Worm (Caenorhabditis elegans): ENCODE data around the gene hmgr-1.
"Not testable (repeated sequence)": the region's sequence is repeated elsewhere in the genome, so short reads cannot be mapped to it uniquely, and the experiment has no call there.

DNA sequence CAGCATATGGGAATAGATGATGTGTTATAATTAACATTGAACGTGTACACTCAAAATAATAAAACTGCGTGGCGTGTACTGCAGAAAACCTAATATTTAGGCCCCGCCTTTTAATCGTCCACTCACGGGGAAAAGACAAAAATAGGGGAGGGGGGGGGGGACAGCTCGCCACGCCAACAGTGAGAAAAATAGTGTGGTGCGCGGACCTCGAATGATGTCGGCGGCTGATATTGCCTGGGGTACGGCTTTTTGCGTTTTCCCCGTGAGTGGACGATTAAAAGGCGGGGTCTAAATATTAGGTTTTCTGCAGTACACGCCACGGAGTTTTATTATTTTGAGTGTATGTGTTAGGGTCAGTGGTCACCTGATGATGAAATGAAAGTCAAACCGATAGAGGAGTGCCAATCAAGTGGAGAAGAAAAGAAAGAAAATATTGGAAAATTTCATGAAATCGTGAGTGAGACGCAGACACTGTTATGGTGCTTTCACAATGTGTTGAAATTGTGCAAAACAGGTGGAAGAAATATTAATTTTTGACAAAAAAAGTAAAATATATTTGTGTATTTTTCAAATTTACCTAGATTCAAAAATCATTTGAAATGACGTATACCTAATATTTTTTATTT lies 25.3 kb upstream of the hmgr-1 start:
- TF ChIP-seq ces-1 (GFP tag; optimal IDR thresholded peaks at IDR 0.05); lin-15B (tag; optimal IDR thresholded peaks at IDR 0.05); lsy-2 (tag; optimal IDR thresholded peaks at IDR 0.05); elt-3 (tag; optimal IDR thresholded peaks at IDR 0.05); lin-13 (GFP tag; optimal IDR thresholded peaks at IDR 0.05); jun-1 (tag; optimal IDR thresholded peaks at IDR 0.05); aha-1 (tag; optimal IDR thresholded peaks at IDR 0.05); ztf-4 (tag; optimal IDR thresholded peaks at IDR 0.05); ztf-11 (tag; optimal IDR thresholded peaks at IDR 0.05); lin-39 (tag; optimal IDR thresholded peaks at IDR 0.05); nhr-11 (tag; optimal IDR thresholded peaks at IDR 0.05); egl-27 (tag; optimal IDR thresholded peaks at IDR 0.05): not testable (repeated sequence)
- TF ChIP-seq nhr-71 (tag; optimal IDR thresholded peaks at IDR 0.05), result peak; percentile 17
- TF ChIP-seq rnt-1 (tag; optimal IDR thresholded peaks at IDR 0.05), result peak; percentile 29
